Worm (Caenorhabditis elegans) whole organism, mixed stage, embryonic: ENCODE measurements around the gene hira-1.

ENCODE experiments used
- blmp-1 ChIP-seq: fragments of 150-350 bp; optimal IDR thresholded peaks from 2 replicates; lab custom pipeline; 2014; ENCODE audit warnings: missing biosample characterization, missing genetic modification characterization
- elt-3 ChIP-seq: fragments of 150-350 bp; optimal IDR thresholded peaks from 2 replicates; lab custom pipeline; 2014; ENCODE audit warnings: missing biosample characterization, missing genetic modification characterization
- lsy-2 ChIP-seq: fragments of 150-350 bp; optimal IDR thresholded peaks from 2 replicates; lab custom pipeline; 2014; ENCODE audit warnings: missing biosample characterization, missing genetic modification characterization
- nhr-12 ChIP-seq: fragments of 150-350 bp; optimal IDR thresholded peaks from 2 replicates; lab custom pipeline; 2014; ENCODE audit warnings: missing biosample characterization, missing genetic modification characterization
- snpc-4 ChIP-seq: fragments of 150-350 bp; optimal IDR thresholded peaks from 2 replicates; lab custom pipeline; 2014; ENCODE audit warnings: missing biosample characterization, missing genetic modification characterization
- unc-39 ChIP-seq: fragments of 150-350 bp; optimal IDR thresholded peaks from 2 replicates; lab custom pipeline; 2014; ENCODE audit warnings: missing biosample characterization, missing genetic modification characterization
- unc-62 ChIP-seq: fragments of 150-350 bp; optimal IDR thresholded peaks from 2 replicates; lab custom pipeline; 2014; ENCODE audit warnings: missing biosample characterization, missing genetic modification reagents, missing genetic modification characterization
- ztf-11 ChIP-seq: fragments of 150-350 bp; optimal IDR thresholded peaks from 2 replicates; lab custom pipeline; 2014; ENCODE audit warnings: missing biosample characterization, missing genetic modification characterization

ce11 chrIII:5147445-5147844 is 43.5 kb upstream of the hira-1 start:
- TF ChIP-seq unc-39 (tag; lab: Kevin White, UChicago) (no peak), lsy-2 (tag; lab: Kevin White, UChicago) (no peak), blmp-1 (tag; lab: Kevin White, UChicago) (no peak), unc-62 (GFP tag; lab: Kevin White, UChicago) (no peak), snpc-4 (tag; lab: Kevin White, UChicago) (no peak), nhr-12 (no peak), elt-3 (no peak), ztf-11 (tag; lab: Kevin White, UChicago) (no peak)
